Worm (Caenorhabditis elegans): ENCODE measurements around the gene hach-1.

ce11 chrIII:5582766-5583165, 27.5 kb downstream of the hach-1 start, which contains the start of the genes F56D2.8 and uev-2:
- no peak for TF ChIP-seq unc-62 (GFP tag; optimal IDR thresholded peaks at IDR 0.05 in 1 of 2)
- TF ChIP-seq unc-62 (tag; optimal IDR thresholded peaks at IDR 0.05) = no peak
- TF ChIP-seq hlh-30 (tag; optimal IDR thresholded peaks at IDR 0.05; ENCODE audit: insufficient read depth) = no peak
- no peak for TF ChIP-seq ceh-82 (tag; optimal IDR thresholded peaks at IDR 0.05)
- TF ChIP-seq T26A8.4 (GFP tag; IDR thresholded peaks at IDR 0.05) = no peak
- TF ChIP-seq Y105C5A.15 (GFP tag; IDR thresholded peaks at IDR 0.05) = no peak
- no peak for TF ChIP-seq D1046.2 (GFP tag; IDR thresholded peaks at IDR 0.05)
- no peak for TF ChIP-seq nhr-48 (tag; optimal IDR thresholded peaks at IDR 0.05)
- TF ChIP-seq ama-1 (optimal IDR thresholded peaks at IDR 0.05) = no peak
- no peak for TF ChIP-seq F49E8.2 (tag; optimal IDR thresholded peaks at IDR 0.05; ENCODE audit: borderline replicate concordance)

All from whole organism, L4 larva.